Worm (Caenorhabditis elegans) whole organism, L4 larva: ENCODE data around the gene C46C2.7.

Experiments used
- F10B5.3 ChIP-seq: sonication (generic microtip); optimal IDR thresholded peaks from 2 replicates; lab custom pipeline; 2016; ENCODE audit warnings: mild to moderate bottlenecking, missing genetic modification characterization, missing compliant biosample characterization
- F44E2.7 ChIP-seq: fragments of 200-800 bp; sonication (Bioruptor generic); IDR thresholded peaks from 2 replicates; pipeline ENCODE4 v2.1.2; 2022; ENCODE audit warnings: missing genetic modification characterization, missing compliant biosample characterization
- F49E8.2 ChIP-seq: sonication (generic microtip); optimal IDR thresholded peaks from 2 replicates; lab custom pipeline; 2016; ENCODE audit warnings: missing compliant biosample characterization, mild to moderate bottlenecking, missing genetic modification characterization, borderline replicate concordance
- R02D3.7 ChIP-seq: fragments of 150-350 bp; sonication (generic microtip); optimal IDR thresholded peaks from 3 replicates; lab custom pipeline; 2014; ENCODE audit warnings: missing biosample characterization, missing genetic modification characterization
- Y105C5A.15 ChIP-seq: fragments of 200-800 bp; sonication (Bioruptor generic); IDR thresholded peaks from 2 replicates; pipeline ENCODE4 v1.3.6; 2022; ENCODE audit warnings: missing genetic modification characterization, missing compliant biosample characterization
- ZK337.2 ChIP-seq: fragments of 200-800 bp; sonication (Bioruptor generic); IDR thresholded peaks from 2 replicates; pipeline ENCODE4 v1.3.6; 2022; ENCODE audit warnings: missing genetic modification reagents, missing genetic modification characterization, missing compliant biosample characterization
- aha-1 ChIP-seq: fragments of 150-350 bp; peaks from one replicate; lab custom pipeline; 2014; ENCODE audit warnings: missing biosample characterization, missing genetic modification characterization
- ama-1 ChIP-seq: fragments of 150-350 bp; optimal IDR thresholded peaks from 2 replicates; lab custom pipeline; 2014; ENCODE audit warnings: inconsistent platforms, mixed read lengths
- arid-1 ChIP-seq: fragments of 200-800 bp; sonication (Bioruptor generic); conservative IDR thresholded peaks from 2 replicates; pipeline ENCODE4 v1.3.6; 2022; ENCODE audit warnings: missing genetic modification reagents, missing genetic modification characterization, missing compliant biosample characterization
- ceh-20 ChIP-seq: fragments of 200-800 bp; sonication (Bioruptor generic); IDR thresholded peaks from 2 replicates; pipeline ENCODE4 v1.3.6; 2022; ENCODE audit warnings: missing genetic modification reagents, missing genetic modification characterization, missing compliant biosample characterization
- ceh-62 ChIP-seq: sonication (generic microtip); optimal IDR thresholded peaks from 2 replicates; lab custom pipeline; 2017; ENCODE audit warnings: missing biosample characterization, missing genetic modification characterization
- ces-1 ChIP-seq: fragments of 150-350 bp; sonication (generic microtip); optimal IDR thresholded peaks from 4 replicates; lab custom pipeline; 2014; ENCODE audit warnings: missing biosample characterization, missing genetic modification reagents, missing genetic modification characterization
- cey-2 ChIP-seq: sonication (generic microtip); optimal IDR thresholded peaks from 3 replicates; lab custom pipeline; 2017; ENCODE audit warnings: missing genetic modification characterization, mild to moderate bottlenecking, missing compliant biosample characterization, antibody characterized with exemption, borderline replicate concordance; ENCODE audit not compliant: insufficient read depth
- ctbp-1 ChIP-seq: fragments of 200-800 bp; sonication (Bioruptor generic); IDR thresholded peaks from 2 replicates; pipeline ENCODE4 v1.3.6; 2022; ENCODE audit warnings: missing genetic modification reagents, missing genetic modification characterization, missing compliant biosample characterization
- daf-16 ChIP-seq, 3 experiments: sonication (generic microtip); optimal IDR thresholded peaks; 2 replicates each; lab custom pipeline; 2016 to 2017; ENCODE audit warnings: missing genetic modification characterization in 3 of 3, missing genetic modification reagents in 3 of 3, mild to moderate bottlenecking in 2 of 3, missing compliant biosample characterization in 2 of 3, missing biosample characterization in 1 of 3, moderate library complexity in 1 of 3
- daf-8 ChIP-seq: fragments of 200-800 bp; sonication (Bioruptor generic); IDR thresholded peaks from 2 replicates; pipeline ENCODE4 v1.3.6; 2022; ENCODE audit warnings: missing genetic modification characterization, missing compliant biosample characterization
- dmd-6 ChIP-seq: fragments of 200-800 bp; sonication (Bioruptor generic); IDR thresholded peaks from 2 replicates; pipeline ENCODE4 v1.3.6; 2022; ENCODE audit warnings: missing genetic modification reagents, missing genetic modification characterization, missing compliant biosample characterization
- dmd-8 ChIP-seq: fragments of 200-800 bp; sonication (Bioruptor generic); IDR thresholded peaks from 2 replicates; pipeline ENCODE4 v1.3.6; 2022; ENCODE audit warnings: missing genetic modification characterization, missing compliant biosample characterization
- dmd-9 ChIP-seq: fragments of 200-800 bp; sonication (Bioruptor generic); IDR thresholded peaks from 2 replicates; pipeline ENCODE4 v1.3.6; 2022; ENCODE audit warnings: missing genetic modification reagents, missing genetic modification characterization, missing compliant biosample characterization
- dpl-1 ChIP-seq: fragments of 150-350 bp; optimal IDR thresholded peaks from 2 replicates; lab custom pipeline; 2014; ENCODE audit warnings: missing biosample characterization, missing genetic modification reagents, missing genetic modification characterization
- egl-27 ChIP-seq: sonication (generic microtip); optimal IDR thresholded peaks from 3 replicates; lab custom pipeline; 2017; ENCODE audit warnings: missing biosample characterization, missing genetic modification reagents, missing genetic modification characterization
- egl-43 ChIP-seq: fragments of 200-800 bp; sonication (Bioruptor generic); IDR thresholded peaks from 2 replicates; pipeline ENCODE4 v1.3.6; 2022; ENCODE audit warnings: missing genetic modification reagents, missing genetic modification characterization, missing compliant biosample characterization
- fos-1 ChIP-seq: fragments of 150-350 bp; optimal IDR thresholded peaks from 2 replicates; lab custom pipeline; 2014; ENCODE audit warnings: missing biosample characterization, missing genetic modification characterization
- hlh-11 ChIP-seq: fragments of 200-800 bp; sonication (Bioruptor generic); optimal IDR thresholded peaks from 2 replicates; lab custom pipeline; 2018; ENCODE audit warnings: mild to moderate bottlenecking, missing genetic modification characterization, missing compliant biosample characterization
- jun-1 ChIP-seq: fragments of 150-350 bp; optimal IDR thresholded peaks from 2 replicates; lab custom pipeline; 2014; ENCODE audit warnings: missing biosample characterization, missing genetic modification reagents, missing genetic modification characterization
- lin-38 ChIP-seq: fragments of 200-800 bp; sonication (Bioruptor generic); IDR thresholded peaks from 2 replicates; pipeline ENCODE4 v1.3.6; 2022; ENCODE audit warnings: missing genetic modification reagents, missing genetic modification characterization, missing compliant biosample characterization
- lin-39 ChIP-seq: fragments of 150-350 bp; optimal IDR thresholded peaks from 2 replicates; lab custom pipeline; 2014; ENCODE audit warnings: missing biosample characterization, missing genetic modification reagents, missing genetic modification characterization
- lir-3 ChIP-seq: sonication (generic microtip); optimal IDR thresholded peaks from 2 replicates; lab custom pipeline; 2016; ENCODE audit warnings: mild to moderate bottlenecking, missing genetic modification characterization, missing compliant biosample characterization
- lsy-2 ChIP-seq, 2 experiments: fragments of 150-350 bp in 1 of 2; sonication (generic microtip) in 1 of 2; optimal IDR thresholded peaks; 2 replicates each; lab custom pipeline; 2014 to 2017; ENCODE audit warnings: missing biosample characterization in 2 of 2, missing genetic modification characterization in 2 of 2
- madf-5 ChIP-seq, 2 experiments: fragments of 200-800 bp; sonication (Bioruptor generic); IDR thresholded peaks; 2 replicates each; pipeline ENCODE4 v1.3.6; 2022; ENCODE audit warnings: missing compliant biosample characterization in 2 of 2, missing genetic modification characterization in 2 of 2
- mdt-29 ChIP-seq: fragments of 200-800 bp; sonication (Bioruptor generic); IDR thresholded peaks from 2 replicates; pipeline ENCODE4 v1.3.6; 2022; ENCODE audit warnings: missing genetic modification reagents, missing genetic modification characterization, missing compliant biosample characterization
- mep-1 ChIP-seq: fragments of 150-350 bp; sonication (generic microtip); optimal IDR thresholded peaks from 3 replicates; lab custom pipeline; 2014; ENCODE audit warnings: missing biosample characterization, missing genetic modification characterization
- mes-2 ChIP-seq: sonication (generic microtip); optimal IDR thresholded peaks from 2 replicates; lab custom pipeline; 2016; ENCODE audit warnings: missing genotype, mild to moderate bottlenecking, missing genetic modification characterization, missing compliant biosample characterization; ENCODE audit not compliant: poor library complexity, severe bottlenecking
- mxl-3 ChIP-seq: fragments of 200-800 bp; sonication (Bioruptor generic); optimal IDR thresholded peaks from 2 replicates; lab custom pipeline; 2018; ENCODE audit warnings: mild to moderate bottlenecking, missing genetic modification characterization, missing compliant biosample characterization
- nhr-10 ChIP-seq: fragments of 150-350 bp; optimal IDR thresholded peaks from 2 replicates; lab custom pipeline; 2014; ENCODE audit warnings: missing biosample characterization, missing genetic modification characterization
- nhr-11 ChIP-seq: fragments of 150-350 bp; optimal IDR thresholded peaks from 2 replicates; lab custom pipeline; 2014; ENCODE audit warnings: missing biosample characterization, missing genetic modification characterization
- nhr-111 ChIP-seq: fragments of 200-800 bp; sonication (Bioruptor generic); optimal IDR thresholded peaks from 2 replicates; lab custom pipeline; 2018; ENCODE audit warnings: mild to moderate bottlenecking, missing genetic modification characterization, missing compliant biosample characterization
- nhr-237 ChIP-seq: sonication (generic microtip); optimal IDR thresholded peaks from 2 replicates; lab custom pipeline; 2017; ENCODE audit warnings: missing biosample characterization, missing genetic modification characterization
- nhr-77 ChIP-seq: fragments of 150-350 bp; optimal IDR thresholded peaks from 2 replicates; lab custom pipeline; 2014; ENCODE audit warnings: missing biosample characterization, missing genetic modification characterization
- php-3 ChIP-seq: fragments of 200-800 bp; sonication (Bioruptor generic); IDR thresholded peaks from 2 replicates; pipeline ENCODE4 v1.3.6; 2022; ENCODE audit warnings: missing genetic modification reagents, missing genetic modification characterization, missing compliant biosample characterization
- pqm-1 ChIP-seq: sonication (generic microtip); optimal IDR thresholded peaks from 2 replicates; lab custom pipeline; 2017; ENCODE audit warnings: missing biosample characterization, missing genetic modification characterization
- rbr-2 ChIP-seq: sonication (generic microtip); optimal IDR thresholded peaks from 2 replicates; lab custom pipeline; 2016; ENCODE audit warnings: missing genotype, missing genetic modification characterization, missing compliant biosample characterization
- saeg-2 ChIP-seq: fragments of 200-800 bp; sonication (Bioruptor generic); IDR thresholded peaks from 2 replicates; pipeline ENCODE4 v1.3.6; 2022; ENCODE audit warnings: missing genetic modification reagents, missing genetic modification characterization, missing compliant biosample characterization
- snpc-4 ChIP-seq: fragments of 150-350 bp; optimal IDR thresholded peaks from 2 replicates; lab custom pipeline; 2014; ENCODE audit warnings: missing biosample characterization, missing genetic modification characterization
- spr-1 ChIP-seq: sonication (generic microtip); optimal IDR thresholded peaks from 2 replicates; lab custom pipeline; 2016; ENCODE audit warnings: mild to moderate bottlenecking, missing genetic modification characterization, missing compliant biosample characterization
- tag-97 ChIP-seq: fragments of 200-800 bp; sonication (Bioruptor generic); IDR thresholded peaks from 2 replicates; pipeline ENCODE4 v1.3.6; 2022; ENCODE audit warnings: missing genetic modification characterization, missing compliant biosample characterization
- unc-130 ChIP-seq: sonication (generic microtip); optimal IDR thresholded peaks from 2 replicates; lab custom pipeline; 2016; ENCODE audit warnings: missing genetic modification reagents, missing genetic modification characterization, missing compliant biosample characterization
- zag-1 ChIP-seq: fragments of 150-350 bp; optimal IDR thresholded peaks from 2 replicates; lab custom pipeline; 2014; ENCODE audit warnings: missing biosample characterization, missing genetic modification characterization
- zfp-2 ChIP-seq: sonication (generic microtip); optimal IDR thresholded peaks from 2 replicates; lab custom pipeline; 2016; ENCODE audit warnings: mild to moderate bottlenecking, missing genetic modification characterization, missing compliant biosample characterization
- zfp-3 ChIP-seq: fragments of 200-800 bp; sonication (Bioruptor generic); conservative IDR thresholded peaks from 2 replicates; pipeline ENCODE4 v1.3.6; 2022; ENCODE audit warnings: missing genetic modification reagents, missing genetic modification characterization, missing compliant biosample characterization
- zip-2 ChIP-seq: fragments of 150-350 bp; optimal IDR thresholded peaks from 2 replicates; lab custom pipeline; 2014; ENCODE audit warnings: missing biosample characterization, missing genetic modification characterization
- ztf-11 ChIP-seq: fragments of 150-350 bp; optimal IDR thresholded peaks from 2 replicates; lab custom pipeline; 2014; ENCODE audit warnings: missing biosample characterization, missing genetic modification characterization
- ztf-7 ChIP-seq: fragments of 150-350 bp; optimal IDR thresholded peaks from 2 replicates; lab custom pipeline; 2014; ENCODE audit warnings: missing biosample characterization, missing genetic modification characterization

The C46C2.7 gene

DNA sequence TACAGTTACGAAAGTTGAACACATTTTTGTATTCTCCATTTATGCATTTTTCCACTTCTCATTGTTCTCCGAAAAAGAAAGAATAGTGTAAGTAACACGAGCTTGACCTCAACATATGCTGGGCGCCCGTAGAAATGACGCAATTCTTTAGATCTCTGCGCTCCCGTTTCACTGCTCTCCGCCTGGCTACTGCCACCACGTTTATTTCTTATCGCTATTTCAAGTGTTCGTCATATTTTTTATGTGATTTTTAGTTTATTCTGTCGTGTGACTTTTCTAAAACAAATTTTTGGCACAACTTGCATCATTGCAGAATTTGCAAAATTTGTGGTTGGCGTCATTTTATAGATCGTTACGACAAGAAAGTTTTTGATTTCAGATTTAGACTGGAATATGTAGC lies 22.3 kb downstream of the C46C2.7 start:
- no peak for TF ChIP-seq zfp-3 (GFP tag; lab: Robert Waterston, UW)
- no peak for TF ChIP-seq lsy-2 (tag; optimal IDR thresholded peaks at IDR 0.05; lab: Kevin White, UChicago)
- no peak for TF ChIP-seq dmd-8 (GFP tag; lab: Robert Waterston, UW)
- TF ChIP-seq hlh-11, result peak; percentile 63
- no peak for TF ChIP-seq Y105C5A.15
- no peak for TF ChIP-seq saeg-2 (GFP tag; lab: Robert Waterston, UW)
- no peak for TF ChIP-seq egl-27 (tag; lab: Kevin White, UChicago)
- TF ChIP-seq spr-1, result no peak
- no peak for TF ChIP-seq ztf-7 (tag; lab: Kevin White, UChicago)
- TF ChIP-seq nhr-11 (tag; lab: Kevin White, UChicago), result no peak
- TF ChIP-seq F49E8.2 (tag; lab: Kevin White, UChicago), result no peak
- TF ChIP-seq ctbp-1 (GFP tag; lab: Robert Waterston, UW), result no peak
- TF ChIP-seq ztf-11 (tag; lab: Kevin White, UChicago), result no peak
- TF ChIP-seq aha-1 (tag; lab: Kevin White, UChicago), result peak; percentile 13
- no peak for TF ChIP-seq nhr-77 (tag; lab: Kevin White, UChicago)
- no peak for TF ChIP-seq egl-43
- no peak for TF ChIP-seq ZK337.2
- TF ChIP-seq ceh-62 (tag; lab: Kevin White, UChicago), result no peak
- no peak for TF ChIP-seq nhr-111 (GFP tag; lab: Kevin White, UChicago)
- no peak for TF ChIP-seq lir-3 (tag; lab: Kevin White, UChicago)
- TF ChIP-seq mdt-29, result no peak
- TF ChIP-seq madf-5 (GFP tag; IDR thresholded peaks at IDR 0.05; lab: Robert Waterston, UW), result no peak
- no peak for TF ChIP-seq mep-1
- TF ChIP-seq fos-1, result no peak
- TF ChIP-seq zfp-2 (tag; lab: Kevin White, UChicago), result no peak
- TF ChIP-seq ama-1 (lab: Kevin White, UChicago), result no peak
- no peak for TF ChIP-seq unc-130 (GFP tag; lab: Kevin White, UChicago)
- TF ChIP-seq arid-1 (GFP tag; lab: Robert Waterston, UW), result no peak
- no peak for TF ChIP-seq snpc-4 (tag; lab: Kevin White, UChicago)
- no peak for TF ChIP-seq F10B5.3
- peak; percentile 26; the same call in 1 of the 2 replicates for TF ChIP-seq php-3 (GFP tag; lab: Robert Waterston, UW)
- TF ChIP-seq nhr-237 (tag; lab: Kevin White, UChicago), result no peak
- no peak for TF ChIP-seq nhr-10 (tag; lab: Kevin White, UChicago)
- TF ChIP-seq rbr-2 (tag; lab: Kevin White, UChicago), result no peak
- no peak for TF ChIP-seq ceh-20
- no peak for TF ChIP-seq daf-16 (GFP tag; optimal IDR thresholded peaks at IDR 0.05; lab: Kevin White, UChicago)
- TF ChIP-seq daf-16 (tag; optimal IDR thresholded peaks at IDR 0.05; lab: Kevin White, UChicago), result peak; percentile 26
- no peak for TF ChIP-seq dmd-9 (GFP tag; lab: Robert Waterston, UW)
- no peak for TF ChIP-seq zag-1 (tag; lab: Kevin White, UChicago)
- no peak for TF ChIP-seq daf-8
- peak; percentile 9 for TF ChIP-seq mes-2 (tag; lab: Kevin White, UChicago)
- TF ChIP-seq pqm-1 (tag; lab: Kevin White, UChicago), result peak; percentile 67
- TF ChIP-seq cey-2 (tag; lab: Kevin White, UChicago), result no peak
- no peak for TF ChIP-seq lin-38 (GFP tag; lab: Robert Waterston, UW)
- no peak for TF ChIP-seq R02D3.7 (tag; lab: Kevin White, UChicago)
- TF ChIP-seq ces-1 (GFP tag; lab: Kevin White, UChicago), result no peak
- TF ChIP-seq dpl-1, result no peak
- no peak for TF ChIP-seq lin-39 (tag; lab: Kevin White, UChicago)
- no peak for TF ChIP-seq jun-1 (tag; lab: Kevin White, UChicago)
- TF ChIP-seq mxl-3 (GFP tag; lab: Kevin White, UChicago), result peak; percentile 15
- no peak for TF ChIP-seq zip-2 (tag; lab: Kevin White, UChicago)
- TF ChIP-seq tag-97, result no peak
- TF ChIP-seq F44E2.7, result no peak
- peak; percentile 57; the same call in 1 of the 2 replicates for TF ChIP-seq dmd-6 (GFP tag; lab: Robert Waterston, UW)
